Worm (Caenorhabditis elegans): ENCODE results near the gene Y75B7AR.1.

The Y75B7AR.1 gene

DNA sequence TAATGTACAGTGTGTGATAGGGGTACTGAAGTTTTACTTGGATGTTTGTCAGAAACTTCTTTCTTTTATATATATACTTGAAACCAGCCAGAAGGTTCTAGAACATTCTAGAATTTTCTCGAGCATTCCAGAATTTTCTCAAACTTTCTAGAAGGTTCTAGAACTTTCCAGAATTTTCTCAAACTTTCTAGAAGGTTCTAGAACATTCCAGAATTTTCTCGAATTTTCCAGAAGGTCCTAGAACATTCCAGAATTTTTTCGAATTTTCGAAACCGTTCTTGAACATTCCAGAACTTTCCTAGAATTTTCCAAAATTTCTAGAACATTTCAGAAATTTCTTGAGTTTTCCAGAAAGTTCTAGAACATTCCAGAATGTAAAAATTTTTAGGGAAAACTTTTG lies 37.5 kb downstream of the Y75B7AR.1 start:
- no peak for TF ChIP-seq ref-1 (GFP tag; conservative IDR thresholded peaks at IDR 0.05)
- no peak for TF ChIP-seq flt-1 (GFP tag; IDR thresholded peaks at IDR 0.05)
- no peak for TF ChIP-seq tab-1 (GFP tag; IDR thresholded peaks at IDR 0.05)
- no peak for TF ChIP-seq ztf-23 (GFP tag; IDR thresholded peaks at IDR 0.05)
- TF ChIP-seq ztf-29 (GFP tag; IDR thresholded peaks at IDR 0.05): no peak
- TF ChIP-seq cog-1 (tag; optimal IDR thresholded peaks at IDR 0.05): no peak
- no peak for TF ChIP-seq med-1 (GFP tag; optimal IDR thresholded peaks at IDR 0.05; ENCODE audit: insufficient read depth)
- TF ChIP-seq klf-2 (GFP tag; conservative IDR thresholded peaks at IDR 0.05): no peak
- TF ChIP-seq T22C8.4 (GFP tag; IDR thresholded peaks at IDR 0.05): no peak

ce11 chrV:1352321-1352720 lies 40.5 kb downstream of the Y75B7AR.1 start:
- TF ChIP-seq med-1 (GFP tag; optimal IDR thresholded peaks at IDR 0.05; ENCODE audit: insufficient read depth) (no peak), flt-1 (GFP tag; IDR thresholded peaks at IDR 0.05) (no peak), ref-1 (GFP tag; conservative IDR thresholded peaks at IDR 0.05) (no peak), klf-2 (GFP tag; conservative IDR thresholded peaks at IDR 0.05) (no peak), ztf-23 (GFP tag; IDR thresholded peaks at IDR 0.05) (no peak), T22C8.4 (GFP tag; IDR thresholded peaks at IDR 0.05) (no peak), ztf-29 (GFP tag; IDR thresholded peaks at IDR 0.05) (no peak), tab-1 (GFP tag; IDR thresholded peaks at IDR 0.05) (no peak), cog-1 (tag; optimal IDR thresholded peaks at IDR 0.05) (no peak)

DNA sequence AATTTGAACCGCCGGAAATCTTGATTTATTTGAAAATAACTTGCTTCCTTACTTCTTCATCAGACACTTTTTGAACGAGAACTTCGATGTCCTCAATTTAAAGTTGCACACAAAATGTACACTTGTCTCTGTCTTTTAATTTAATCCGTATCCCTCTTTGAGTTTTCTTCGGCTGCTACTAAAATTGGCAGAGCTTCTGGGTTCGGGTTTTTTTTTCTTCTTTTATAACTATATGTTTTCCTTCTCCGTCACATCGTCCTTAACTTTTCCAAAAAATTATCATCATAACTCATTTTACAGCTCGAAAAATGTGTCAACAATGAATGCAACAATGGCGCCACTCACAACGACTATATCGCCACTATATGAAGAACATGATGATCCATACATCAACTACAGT lies 41.0 kb downstream of the Y75B7AR.1 start, which contains the start of gene glb-33:
Gene glb-33, plus strand, starts transcription at position 301 of the 400 bp plus-strand sequence.
- TF ChIP-seq cog-1 (tag; optimal IDR thresholded peaks at IDR 0.05) (no peak), flt-1 (GFP tag; IDR thresholded peaks at IDR 0.05) (no peak), ztf-29 (GFP tag; IDR thresholded peaks at IDR 0.05) (no peak), tab-1 (GFP tag; IDR thresholded peaks at IDR 0.05) (no peak), med-1 (GFP tag; optimal IDR thresholded peaks at IDR 0.05; ENCODE audit: insufficient read depth) (no peak), ztf-23 (GFP tag; IDR thresholded peaks at IDR 0.05) (no peak), ref-1 (GFP tag; conservative IDR thresholded peaks at IDR 0.05) (no peak), T22C8.4 (GFP tag; IDR thresholded peaks at IDR 0.05) (no peak), klf-2 (GFP tag; conservative IDR thresholded peaks at IDR 0.05) (no peak)

- no peak for TF ChIP-seq ref-1 (GFP tag; conservative IDR thresholded peaks at IDR 0.05)
- no peak for TF ChIP-seq flt-1 (GFP tag; IDR thresholded peaks at IDR 0.05)
- TF ChIP-seq T22C8.4 (GFP tag; IDR thresholded peaks at IDR 0.05): no peak
- TF ChIP-seq ztf-23 (GFP tag; IDR thresholded peaks at IDR 0.05): no peak
- TF ChIP-seq klf-2 (GFP tag; conservative IDR thresholded peaks at IDR 0.05): no peak
- no peak for TF ChIP-seq med-1 (GFP tag; optimal IDR thresholded peaks at IDR 0.05; ENCODE audit: insufficient read depth)
- no peak for TF ChIP-seq ztf-29 (GFP tag; IDR thresholded peaks at IDR 0.05)
- TF ChIP-seq cog-1 (tag; optimal IDR thresholded peaks at IDR 0.05): no peak
- TF ChIP-seq tab-1 (GFP tag; IDR thresholded peaks at IDR 0.05): no peak
Observed at ce11 chrV:1349802-1350201, 43.0 kb downstream of the Y75B7AR.1 start.

DNA sequence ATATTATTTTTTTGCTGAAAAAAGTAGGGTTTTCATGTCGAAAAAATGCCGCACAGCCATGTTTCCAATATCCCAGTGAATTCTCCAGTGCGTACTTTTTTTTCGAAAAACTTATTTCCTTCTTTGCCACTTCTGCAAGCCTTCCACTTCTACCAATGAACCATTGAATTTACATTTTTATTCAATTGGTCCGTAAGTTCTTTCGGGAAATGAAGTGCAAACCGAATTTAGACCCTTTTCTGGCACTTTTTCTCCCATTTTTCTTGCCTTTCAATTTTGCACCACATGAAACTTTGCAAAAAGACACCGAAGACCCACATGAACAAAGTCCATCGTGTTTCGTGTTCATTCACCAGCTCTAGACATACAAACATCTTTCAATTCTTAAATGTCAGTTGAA lies 50.1 kb downstream of the Y75B7AR.1 start:
- TF ChIP-seq T22C8.4 (GFP tag; IDR thresholded peaks at IDR 0.05): no peak
- no peak for TF ChIP-seq ref-1 (GFP tag; conservative IDR thresholded peaks at IDR 0.05)
- TF ChIP-seq flt-1 (GFP tag; IDR thresholded peaks at IDR 0.05): no peak
- TF ChIP-seq tab-1 (GFP tag; IDR thresholded peaks at IDR 0.05): no peak

ce11 chrV:1341276-1342050 lies 51.3 kb downstream of the Y75B7AR.1 start:
- TF ChIP-seq T22C8.4 (GFP tag; IDR thresholded peaks at IDR 0.05): no peak
- TF ChIP-seq klf-2 (GFP tag; conservative IDR thresholded peaks at IDR 0.05): no peak
- TF ChIP-seq med-1 (GFP tag; optimal IDR thresholded peaks at IDR 0.05; ENCODE audit: insufficient read depth): no peak
- no peak for TF ChIP-seq ref-1 (GFP tag; conservative IDR thresholded peaks at IDR 0.05)
- no peak for TF ChIP-seq cog-1 (tag; optimal IDR thresholded peaks at IDR 0.05)
- no peak for TF ChIP-seq tab-1 (GFP tag; IDR thresholded peaks at IDR 0.05)
- TF ChIP-seq ztf-29 (GFP tag; IDR thresholded peaks at IDR 0.05): no peak
- no peak for TF ChIP-seq ztf-23 (GFP tag; IDR thresholded peaks at IDR 0.05)
- no peak for TF ChIP-seq flt-1 (GFP tag; IDR thresholded peaks at IDR 0.05)
